Worm (Caenorhabditis elegans): ENCODE results near the gene F22E5.17.
"Not testable (repeated sequence)": the region's sequence is repeated elsewhere in the genome, so short reads cannot be mapped to it uniquely, and the experiment has no call there.

The F22E5.17 gene

ce11 chrII:2638062-2638461 is 39.8 kb upstream of the F22E5.17 start, which contains the start of gene F22E5.9:
Gene F22E5.9, plus strand, starts transcription at chrII:2638388.
- TF ChIP-seq drap-1 (GFP tag; optimal IDR thresholded peaks at IDR 0.05): no peak
- TF ChIP-seq nhr-12 (tag; optimal IDR thresholded peaks at IDR 0.05): no peak
- TF ChIP-seq lsy-2 (tag; optimal IDR thresholded peaks at IDR 0.05): no peak
- no peak for TF ChIP-seq ceh-83 (GFP tag; optimal IDR thresholded peaks at IDR 0.05)

- not testable (repeated sequence) for TF ChIP-seq nhr-2 (tag; optimal IDR thresholded peaks at IDR 0.05); unc-120 (tag; optimal IDR thresholded peaks at IDR 0.05; ENCODE audit: poor library complexity, severe bottlenecking); drap-1 (GFP tag; optimal IDR thresholded peaks at IDR 0.05)
Observed at ce11 chrII:2639401-2640088, 38.3 kb upstream of the F22E5.17 start, which contains the start of gene F22E5.8. Gene F22E5.8, plus strand, starts transcription at chrII:2640038.

- TF ChIP-seq ztf-11 (tag; optimal IDR thresholded peaks at IDR 0.05): no peak
- no peak for TF ChIP-seq nhr-76 (tag; optimal IDR thresholded peaks at IDR 0.05)
- no peak for TF ChIP-seq sptf-1 (tag; optimal IDR thresholded peaks at IDR 0.05)
- TF ChIP-seq ces-1 (GFP tag; optimal IDR thresholded peaks at IDR 0.05): no peak
- no peak for TF ChIP-seq drap-1 (GFP tag; optimal IDR thresholded peaks at IDR 0.05)
- TF ChIP-seq blmp-1 (tag; optimal IDR thresholded peaks at IDR 0.05): no peak
- no peak for TF ChIP-seq cnd-1 (tag; optimal IDR thresholded peaks at IDR 0.05)
- no peak for TF ChIP-seq tbx-8 (GFP tag; optimal IDR thresholded peaks at IDR 0.05)
- TF ChIP-seq ham-2 (GFP tag; optimal IDR thresholded peaks at IDR 0.05): no peak
- no peak for TF ChIP-seq mls-2 (tag; optimal IDR thresholded peaks at IDR 0.05)
- no peak for TF ChIP-seq elt-3 (tag; optimal IDR thresholded peaks at IDR 0.05)
- TF ChIP-seq unc-62 (GFP tag; optimal IDR thresholded peaks at IDR 0.05): no peak
- TF ChIP-seq lin-32 (GFP tag; optimal IDR thresholded peaks at IDR 0.05): no peak
Observed at ce11 chrII:2640982-2641381, 36.9 kb upstream of the F22E5.17 start, which contains the start of gene F22E5.23. Gene F22E5.23, plus strand, starts transcription at chrII:2641282.

- TF ChIP-seq elt-3 (tag; optimal IDR thresholded peaks at IDR 0.05) (no peak), sptf-1 (tag; optimal IDR thresholded peaks at IDR 0.05) (no peak), ceh-83 (GFP tag; optimal IDR thresholded peaks at IDR 0.05) (no peak), pha-4 (tag; optimal IDR thresholded peaks at IDR 0.05) (no peak), mep-1 (tag; optimal IDR thresholded peaks at IDR 0.05) (no peak), unc-39 (tag; optimal IDR thresholded peaks at IDR 0.05) (no peak), lin-32 (GFP tag; optimal IDR thresholded peaks at IDR 0.05) (no peak), snpc-4 (tag; optimal IDR thresholded peaks at IDR 0.05) (no peak), elt-1 (tag; optimal IDR thresholded peaks at IDR 0.05; ENCODE audit: borderline replicate concordance, insufficient read depth) (no peak), nhr-2 (tag; optimal IDR thresholded peaks at IDR 0.05) (no peak), mls-2 (tag; optimal IDR thresholded peaks at IDR 0.05) (no peak), ham-2 (GFP tag; optimal IDR thresholded peaks at IDR 0.05) (no peak), drap-1 (GFP tag; optimal IDR thresholded peaks at IDR 0.05) (no peak)
Observed at ce11 chrII:2641777-2642176, 36.1 kb upstream of the F22E5.17 start, which contains the start of gene F22E5.7. Gene F22E5.7, plus strand, starts transcription at chrII:2642077.

- TF ChIP-seq elt-3 (tag; optimal IDR thresholded peaks at IDR 0.05) (no peak), ceh-83 (GFP tag; optimal IDR thresholded peaks at IDR 0.05) (no peak), pha-4 (tag; optimal IDR thresholded peaks at IDR 0.05) (no peak), nhr-76 (tag; optimal IDR thresholded peaks at IDR 0.05) (no peak), zip-8 (tag; optimal IDR thresholded peaks at IDR 0.05) (no peak)
Observed at ce11 chrII:2644498-2644897, 33.3 kb upstream of the F22E5.17 start, which contains the start of gene F22E5.11. Gene F22E5.11, minus strand, starts transcription at chrII:2644598.

ce11 chrII:2646756-2647155 is 31.1 kb upstream of the F22E5.17 start, which contains the start of gene F22E5.12:
Gene F22E5.12, minus strand, starts transcription at chrII:2646856.
- TF ChIP-seq ham-2 (GFP tag; optimal IDR thresholded peaks at IDR 0.05); nhr-12 (tag; optimal IDR thresholded peaks at IDR 0.05); unc-39 (tag; optimal IDR thresholded peaks at IDR 0.05): not testable (repeated sequence)

ce11 chrII:2649015-2649414 is 28.8 kb upstream of the F22E5.17 start:
- no peak for TF ChIP-seq lsy-2 (tag; optimal IDR thresholded peaks at IDR 0.05)
- TF ChIP-seq mep-1 (tag; optimal IDR thresholded peaks at IDR 0.05): no peak
- no peak for TF ChIP-seq nhr-12 (tag; optimal IDR thresholded peaks at IDR 0.05)
- no peak for TF ChIP-seq ham-2 (GFP tag; optimal IDR thresholded peaks at IDR 0.05)
- TF ChIP-seq tbx-8 (GFP tag; optimal IDR thresholded peaks at IDR 0.05): no peak
- TF ChIP-seq M03D4.4 (tag; optimal IDR thresholded peaks at IDR 0.05): no peak
- TF ChIP-seq unc-120 (tag; optimal IDR thresholded peaks at IDR 0.05; ENCODE audit: poor library complexity, severe bottlenecking): no peak
- TF ChIP-seq nhr-76 (tag; optimal IDR thresholded peaks at IDR 0.05): no peak
- no peak for TF ChIP-seq hlh-1 (tag; optimal IDR thresholded peaks at IDR 0.05)
- TF ChIP-seq blmp-1 (tag; optimal IDR thresholded peaks at IDR 0.05): no peak
- TF ChIP-seq ceh-39 (tag; optimal IDR thresholded peaks at IDR 0.05): no peak
- no peak for TF ChIP-seq elt-1 (tag; optimal IDR thresholded peaks at IDR 0.05; ENCODE audit: borderline replicate concordance, insufficient read depth)
- no peak for TF ChIP-seq nhr-28 (tag; optimal IDR thresholded peaks at IDR 0.05)
- TF ChIP-seq mab-5 (tag; optimal IDR thresholded peaks at IDR 0.05): no peak
- TF ChIP-seq flh-1 (GFP tag; optimal IDR thresholded peaks at IDR 0.05): no peak
- TF ChIP-seq ceh-43 (GFP tag; optimal IDR thresholded peaks at IDR 0.05): no peak
- TF ChIP-seq drap-1 (GFP tag; optimal IDR thresholded peaks at IDR 0.05): no peak
- no peak for TF ChIP-seq nhr-2 (tag; optimal IDR thresholded peaks at IDR 0.05)
